Worm (Caenorhabditis elegans) whole organism, early embryonic: Measurements from ENCODE around the gene nhr-95.

ENCODE experiments used
- B0310.2 ChIP-seq: sonication (generic microtip); optimal IDR thresholded peaks from 2 replicates; lab custom pipeline; 2016; ENCODE audit warnings: mild to moderate bottlenecking, missing genetic modification characterization, missing compliant biosample characterization
- F13C5.2 ChIP-seq: sonication (generic microtip); optimal IDR thresholded peaks from 2 replicates; lab custom pipeline; 2017; ENCODE audit warnings: mild to moderate bottlenecking, missing genetic modification characterization, inconsistent platforms, missing compliant biosample characterization
- ama-1 ChIP-seq: fragments of 150-350 bp; optimal IDR thresholded peaks from 2 replicates; lab custom pipeline; 2014
- ceh-13 ChIP-seq: fragments of 200-800 bp; sonication (Bioruptor generic); optimal IDR thresholded peaks from 2 replicates; lab custom pipeline; 2018; ENCODE audit warnings: mild to moderate bottlenecking, missing genetic modification characterization, missing compliant biosample characterization
- flt-1 ChIP-seq: fragments of 200-800 bp; sonication (Bioruptor generic); IDR thresholded peaks from 2 replicates; pipeline ENCODE4 v1.3.6; 2022; ENCODE audit warnings: missing genetic modification characterization, missing compliant biosample characterization
- hmg-4 ChIP-seq: fragments of 200-800 bp; sonication (Bioruptor generic); optimal IDR thresholded peaks from 2 replicates; lab custom pipeline; 2018; ENCODE audit warnings: mild to moderate bottlenecking, missing genetic modification characterization, missing compliant biosample characterization
- hnd-1 ChIP-seq: sonication (generic microtip); optimal IDR thresholded peaks from 2 replicates; lab custom pipeline; 2016; ENCODE audit warnings: missing genetic modification characterization, missing compliant biosample characterization
- pes-1 ChIP-seq: fragments of 200-800 bp; sonication (Bioruptor generic); IDR thresholded peaks from 2 replicates; pipeline ENCODE4 v1.3.6; 2022; ENCODE audit warnings: missing genetic modification reagents, missing genetic modification characterization, missing compliant biosample characterization
- scrt-1 ChIP-seq: fragments of 200-800 bp; sonication (Bioruptor generic); IDR thresholded peaks from 2 replicates; pipeline ENCODE4 v1.3.6; 2022; ENCODE audit warnings: missing genetic modification characterization, missing compliant biosample characterization
- sea-1 ChIP-seq: fragments of 200-800 bp; sonication (Bioruptor generic); conservative IDR thresholded peaks from 2 replicates; pipeline ENCODE4 v1.3.6; 2022; ENCODE audit warnings: missing genetic modification characterization, missing compliant biosample characterization
- tbx-11 ChIP-seq: fragments of 200-800 bp; sonication (Bioruptor generic); IDR thresholded peaks from 2 replicates; pipeline ENCODE4 v1.3.6; 2022; ENCODE audit warnings: missing genetic modification characterization, missing compliant biosample characterization
- tbx-37 ChIP-seq: fragments of 200-800 bp; sonication (Bioruptor generic); conservative IDR thresholded peaks from 2 replicates; pipeline ENCODE4 v1.3.6; 2022; ENCODE audit warnings: missing genetic modification reagents, missing genetic modification characterization, missing compliant biosample characterization

DNA sequence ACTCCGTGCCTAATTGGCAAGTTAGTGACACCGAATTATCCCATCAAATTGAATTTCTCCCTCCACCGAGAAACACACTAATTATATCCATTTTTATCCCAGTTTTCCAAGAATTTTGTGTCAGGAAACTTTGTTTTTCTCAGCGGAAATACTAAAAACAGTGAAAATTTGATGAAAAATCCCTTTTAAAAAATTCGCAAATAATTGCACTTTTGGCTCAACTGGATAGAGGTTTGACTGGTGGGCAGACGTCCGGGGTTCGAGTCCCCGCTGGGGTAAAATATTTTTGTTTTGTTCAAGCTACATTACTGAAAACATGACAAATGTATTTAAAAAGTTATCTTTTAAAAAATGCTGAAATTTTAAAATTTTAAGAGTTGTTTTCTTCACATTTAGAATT lies 24.4 kb downstream of the nhr-95 start:
- TF ChIP-seq ama-1 (lab: Kevin White, UChicago) (no peak), hnd-1 (no peak), B0310.2 (tag; lab: Kevin White, UChicago) (no peak), pes-1 (no peak), scrt-1 (no peak), flt-1 (GFP tag; lab: Robert Waterston, UW) (no peak), ceh-13 (GFP tag; lab: Kevin White, UChicago) (no peak), sea-1 (GFP tag; lab: Robert Waterston, UW) (no peak), F13C5.2 (no peak), hmg-4 (GFP tag; lab: Kevin White, UChicago) (no peak), tbx-37 (GFP tag; lab: Robert Waterston, UW) (no peak), tbx-11 (GFP tag; lab: Robert Waterston, UW) (no peak)
